Worm (Caenorhabditis elegans) whole organism, L1 larva: Measurements from ENCODE around the gene ugt-8.

ENCODE experiments used
- F16B12.6 ChIP-seq: fragments of 150-350 bp; optimal IDR thresholded peaks from 2 replicates; lab custom pipeline; 2014; ENCODE audit warnings: missing biosample characterization, missing genetic modification characterization
- ceh-82 ChIP-seq, 3 experiments: fragments of 150-350 bp in 1 of 3; sonication (generic microtip) in 2 of 3; optimal IDR thresholded peaks; 2 replicates each; lab custom pipeline; 2014 to 2017; ENCODE audit warnings: missing biosample characterization in 3 of 3, missing genetic modification characterization in 3 of 3
- elt-3 ChIP-seq, 6 experiments: fragments of 150-350 bp in 1 of 6; sonication (generic microtip); optimal IDR thresholded peaks; 2 replicates each; lab custom pipeline; 2017 to 2018; ENCODE audit warnings: missing biosample characterization in 6 of 6, missing genetic modification characterization in 6 of 6, inconsistent platforms in 1 of 6
- fkh-10 ChIP-seq: sonication (generic microtip); optimal IDR thresholded peaks from 2 replicates; lab custom pipeline; 2017; ENCODE audit warnings: missing biosample characterization, missing genetic modification reagents, missing genetic modification characterization
- fkh-8 ChIP-seq: sonication (generic microtip); optimal IDR thresholded peaks from 2 replicates; lab custom pipeline; 2016; ENCODE audit warnings: mild to moderate bottlenecking, missing genetic modification characterization, missing compliant biosample characterization
- lin-13 ChIP-seq: fragments of 150-350 bp; optimal IDR thresholded peaks from 2 replicates; lab custom pipeline; 2014; ENCODE audit warnings: missing biosample characterization, missing genetic modification reagents, missing genetic modification characterization
- lin-39 ChIP-seq: fragments of 150-350 bp; optimal IDR thresholded peaks from 2 replicates; lab custom pipeline; 2014; ENCODE audit warnings: missing biosample characterization, missing genetic modification reagents, missing genetic modification characterization
- lir-3 ChIP-seq: sonication (generic microtip); optimal IDR thresholded peaks from 2 replicates; lab custom pipeline; 2016; ENCODE audit warnings: mild to moderate bottlenecking, missing genetic modification characterization, moderate library complexity, missing compliant biosample characterization; ENCODE audit not compliant: poor library complexity
- nhr-76 ChIP-seq: sonication (generic microtip); optimal IDR thresholded peaks from 2 replicates; lab custom pipeline; 2017; ENCODE audit warnings: missing biosample characterization, missing genetic modification characterization
- tbx-2 ChIP-seq: sonication (generic microtip); optimal IDR thresholded peaks from 2 replicates; lab custom pipeline; 2016; ENCODE audit warnings: missing genetic modification characterization, missing compliant biosample characterization
- unc-130 ChIP-seq: fragments of 150-350 bp; optimal IDR thresholded peaks from 2 replicates; lab custom pipeline; 2017; ENCODE audit warnings: missing biosample characterization, missing genetic modification characterization, inconsistent platforms
- unc-62 ChIP-seq: fragments of 150-350 bp; optimal IDR thresholded peaks from 2 replicates; lab custom pipeline; 2014; ENCODE audit warnings: missing biosample characterization, missing genetic modification reagents, missing genetic modification characterization

DNA sequence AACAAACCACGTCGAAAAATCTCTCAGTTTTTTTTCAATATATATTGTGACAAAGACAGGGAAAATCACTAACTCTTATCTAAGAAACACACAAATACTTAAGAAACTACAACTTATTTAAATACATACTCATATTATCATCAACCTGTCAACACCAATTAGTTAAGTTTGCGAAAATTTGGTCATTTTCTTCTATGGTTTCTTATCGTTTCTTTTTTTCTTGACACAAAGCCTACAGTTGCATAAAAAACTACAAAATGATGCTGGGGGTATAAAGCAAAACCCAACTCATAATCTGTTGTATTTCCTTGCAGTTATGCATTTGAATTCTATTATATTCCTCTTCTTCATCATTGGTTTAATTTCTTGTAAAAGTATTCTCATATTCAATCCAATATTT lies 2.7 kb upstream of the ugt-8 start, which contains the start of gene ugt-67:
- TF ChIP-seq lir-3 (tag; lab: Kevin White, UChicago) (no peak), unc-62 (GFP tag; lab: Kevin White, UChicago) (no peak), ceh-82 (tag; optimal IDR thresholded peaks at IDR 0.05; lab: Kevin White, UChicago) (no peak), nhr-76 (tag; lab: Kevin White, UChicago) (no peak), lin-39 (tag; lab: Kevin White, UChicago) (no peak), lin-13 (no peak), F16B12.6 (tag; lab: Kevin White, UChicago) (no peak), fkh-8 (tag; lab: Kevin White, UChicago) (no peak), unc-130 (tag; lab: Kevin White, UChicago) (no peak), elt-3 (tag; optimal IDR thresholded peaks at IDR 0.05; lab: Kevin White, UChicago) (no peak), fkh-10 (GFP tag; lab: Kevin White, UChicago) (no peak), tbx-2 (no peak)
